Fruit fly (Drosophila melanogaster): Measurements from ENCODE around the gene Plc21C.

dm6 chr2L:292301-292700, 13.4 kb upstream of the Plc21C start, which contains the start of gene CG11562:
- TF ChIP-seq psq (optimal IDR thresholded peaks at IDR 0.05) (no peak), ttk (optimal IDR thresholded peaks at IDR 0.05) (no peak)
